Fruit fly (Drosophila melanogaster) whole organism, embryonic: Measurements from ENCODE around the gene stac.

Source experiments
- CG12104 ChIP-seq: fragments of 200-800 bp; sonication (Bioruptor generic); optimal IDR thresholded peaks from 3 replicates; lab custom pipeline; 2016; ENCODE audit warnings: missing biosample characterization, missing genetic modification characterization
- CG16813 ChIP-seq: fragments of 200-800 bp; sonication (Bioruptor generic); IDR thresholded peaks from 3 replicates; pipeline ENCODE4 v1.3.6; 2022; ENCODE audit warnings: missing biosample characterization, missing genetic modification characterization; ENCODE audit not compliant: partially characterized antibody
- CG30020 ChIP-seq: fragments of 200-800 bp; optimal IDR thresholded peaks from 2 replicates; lab custom pipeline; 2019; ENCODE audit warnings: missing biosample characterization, mild to moderate bottlenecking, missing genetic modification characterization, moderate library complexity
- CG7839 ChIP-seq: fragments of 200-800 bp; sonication (Bioruptor generic); optimal IDR thresholded peaks from 3 replicates; lab custom pipeline; 2018; ENCODE audit warnings: missing biosample characterization, mild to moderate bottlenecking, missing genetic modification characterization, moderate library complexity
- Trl ChIP-seq, 3 experiments: fragments of >200 bp in 2 of 3; fragments of 200-800 bp in 1 of 3; sonication (Bioruptor generic) in 1 of 3; optimal IDR thresholded peaks; 2 replicates in 1 of 3; 3 replicates in 2 of 3; lab custom pipeline; 2016 to 2017; ENCODE audit warnings: missing biosample characterization in 1 of 3, missing genetic modification characterization in 1 of 3
- bcd ChIP-seq: fragments of 200-800 bp; sonication (Bioruptor generic); optimal IDR thresholded peaks from 2 replicates; lab custom pipeline; 2017; ENCODE audit warnings: missing biosample characterization, mild to moderate bottlenecking, missing genetic modification characterization
- cwo ChIP-seq: fragments of 200-800 bp; sonication (Bioruptor generic); optimal IDR thresholded peaks from 3 replicates; lab custom pipeline; 2017; ENCODE audit warnings: missing biosample characterization, missing genetic modification characterization, mild to moderate bottlenecking, moderate library complexity, missing genetic modification reagents
- insv ChIP-seq, 2 experiments: fragments of 200-800 bp; sonication (Bioruptor generic); optimal IDR thresholded peaks; 3 replicates each; lab custom pipeline; 2016 to 2018; ENCODE audit warnings: missing biosample characterization in 2 of 2, missing genetic modification characterization in 2 of 2
- pnt ChIP-seq: fragments of 200-800 bp; sonication (Bioruptor generic); optimal IDR thresholded peaks from 3 replicates; lab custom pipeline; 2016; ENCODE audit warnings: missing biosample characterization, missing genetic modification characterization

dm6 chr3R:25070871-25071270 is 14.8 kb downstream of the stac start, which contains the start of gene CG11836:
- TF ChIP-seq CG7839 (tag; lab: Kevin White, UChicago): no peak
- no peak for TF ChIP-seq CG12104 (GFP tag; lab: Kevin White, UChicago)
- TF ChIP-seq insv (GFP tag; optimal IDR thresholded peaks at IDR 0.05; lab: Kevin White, UChicago): no peak
- TF ChIP-seq CG16813: no peak
- TF ChIP-seq bcd: no peak
- TF ChIP-seq cwo: no peak
- no peak for TF ChIP-seq Trl (optimal IDR thresholded peaks at IDR 0.05; lab: Kevin White, UChicago)
- TF ChIP-seq Trl (GFP tag; optimal IDR thresholded peaks at IDR 0.05; lab: Kevin White, UChicago): no peak
- no peak for TF ChIP-seq CG30020 (tag; lab: Kevin White, UChicago)
- TF ChIP-seq pnt (GFP tag; lab: Kevin White, UChicago): no peak
